Worm (Caenorhabditis elegans): ENCODE data around the gene ZK455.5.

The ZK455.5 gene

DNA sequence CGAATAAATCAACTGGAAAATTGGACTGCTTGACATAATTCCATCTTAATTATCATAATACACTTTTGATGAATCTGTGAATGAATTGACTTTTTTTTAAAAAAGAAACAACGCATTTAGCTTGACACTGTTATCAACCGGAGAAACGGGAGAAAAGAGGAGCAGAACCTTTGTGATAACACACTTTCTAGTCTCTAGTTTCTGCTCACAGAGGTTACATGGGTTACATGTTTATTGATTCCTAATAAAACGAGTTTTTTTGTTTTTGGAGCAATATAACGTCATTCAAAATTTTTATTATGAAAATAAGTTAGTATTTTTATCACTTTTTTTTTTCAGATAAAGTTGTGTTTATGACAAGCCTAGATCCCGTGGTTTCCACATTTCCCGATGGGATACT lies 8.8 kb downstream of the ZK455.5 start, which contains the start of gene hizr-1:
Gene hizr-1 (plus strand): TSS at position 340 of the 400 bp plus-strand sequence.
- TF ChIP-seq elt-2 (tag; optimal IDR thresholded peaks at IDR 0.05) (peak; percentile 12), dpl-1 (GFP tag; optimal IDR thresholded peaks at IDR 0.05) (no peak), nhr-11 (tag; optimal IDR thresholded peaks at IDR 0.05) (no peak)

- TF ChIP-seq C34B4.2 (tag; optimal IDR thresholded peaks at IDR 0.05) (no peak), tbx-2 (tag; optimal IDR thresholded peaks at IDR 0.05) (no peak)
Measured at ce11 chrX:11316750-11317149, 10.0 kb downstream of the ZK455.5 start, which contains the start of gene nlp-57. nlp-57 (plus strand) TSS chrX:11317050.

DNA sequence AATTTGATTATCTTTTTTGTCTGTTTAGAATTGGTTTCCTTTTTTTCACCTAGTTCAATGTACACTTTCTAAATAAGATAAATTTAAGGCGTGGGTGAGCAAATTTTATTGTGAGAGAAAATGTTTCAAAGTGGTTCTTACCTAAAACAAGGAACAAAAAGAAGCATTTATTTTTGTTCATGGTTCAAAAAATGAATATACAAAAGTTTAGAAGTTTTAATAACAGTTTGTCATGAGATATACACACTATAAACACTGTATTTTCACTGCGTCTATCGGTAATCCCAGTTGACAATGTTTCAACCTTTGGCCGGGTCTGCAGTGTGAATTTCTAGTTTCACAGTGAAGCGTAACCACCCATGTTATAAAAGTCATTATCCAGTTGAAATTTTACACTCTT lies 11.3 kb downstream of the ZK455.5 start, which contains the start of gene F08G12.11:
Gene F08G12.11 (minus strand): TSS at position 181 of the 400 bp plus-strand sequence.
- peak; percentile 43 for TF ChIP-seq tbx-2 (tag; optimal IDR thresholded peaks at IDR 0.05)
- no peak for TF ChIP-seq pag-3 (tag; optimal IDR thresholded peaks at IDR 0.05; ENCODE audit: borderline replicate concordance, insufficient read depth)

DNA sequence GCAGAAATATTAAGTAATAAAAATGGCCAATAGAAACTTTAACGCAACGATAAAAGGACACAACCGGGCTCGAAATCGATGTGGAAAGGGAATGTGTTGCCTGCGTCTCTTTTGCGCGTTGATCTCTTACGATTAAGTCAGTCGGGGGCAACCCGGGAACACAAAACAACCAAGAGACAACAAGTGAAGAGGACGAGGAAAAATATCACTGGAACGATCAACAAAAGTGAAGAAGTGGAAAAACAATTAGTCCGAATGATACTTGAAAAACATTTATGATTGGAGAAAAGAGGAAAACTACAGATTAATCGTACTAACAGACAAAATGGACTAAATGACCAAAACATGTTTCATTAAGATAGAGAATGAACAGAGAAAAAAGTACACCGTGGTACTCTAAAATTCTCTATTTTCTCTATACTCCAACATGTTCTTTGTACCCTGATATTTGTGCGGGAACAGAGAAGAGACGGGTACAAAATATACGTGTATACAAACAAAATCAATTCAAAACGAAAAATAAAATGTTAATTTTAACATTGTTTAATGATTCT lies 16.4 kb downstream of the ZK455.5 start, which contains the start of gene F08G12.5:
Gene F08G12.5 (minus strand): TSS at position 1 of the 554 bp plus-strand sequence.
- TF ChIP-seq nhr-20 (tag; optimal IDR thresholded peaks at IDR 0.05) (peak; percentile 35), snpc-4 (tag; optimal IDR thresholded peaks at IDR 0.05) (no peak), efl-1 (optimal IDR thresholded peaks at IDR 0.05) (no peak), efl-1 (GFP tag; optimal IDR thresholded peaks at IDR 0.05 in 1 of 2) (peak in 1 of 2 experiments; percentile 63), ceh-63 (GFP tag; optimal IDR thresholded peaks at IDR 0.05) (no peak), unc-130 (tag; optimal IDR thresholded peaks at IDR 0.05) (no peak), efl-3 (GFP tag; optimal IDR thresholded peaks at IDR 0.05) (no peak), nhr-11 (tag; optimal IDR thresholded peaks at IDR 0.05) (no peak), hlh-17 (GFP tag; optimal IDR thresholded peaks at IDR 0.05; ENCODE audit: borderline replicate concordance) (no peak), lin-14 (GFP tag; optimal IDR thresholded peaks at IDR 0.05) (peak; percentile 34), aha-1 (tag; optimal IDR thresholded peaks at IDR 0.05) (no peak), ceh-90 (tag; optimal IDR thresholded peaks at IDR 0.05) (no peak), blmp-1 (tag; optimal IDR thresholded peaks at IDR 0.05) (peak; percentile 43), nhr-85 (tag) (peak; percentile 74), elt-3 (tag; optimal IDR thresholded peaks at IDR 0.05) (peak in 1 of 6 experiments; percentile 29)

DNA sequence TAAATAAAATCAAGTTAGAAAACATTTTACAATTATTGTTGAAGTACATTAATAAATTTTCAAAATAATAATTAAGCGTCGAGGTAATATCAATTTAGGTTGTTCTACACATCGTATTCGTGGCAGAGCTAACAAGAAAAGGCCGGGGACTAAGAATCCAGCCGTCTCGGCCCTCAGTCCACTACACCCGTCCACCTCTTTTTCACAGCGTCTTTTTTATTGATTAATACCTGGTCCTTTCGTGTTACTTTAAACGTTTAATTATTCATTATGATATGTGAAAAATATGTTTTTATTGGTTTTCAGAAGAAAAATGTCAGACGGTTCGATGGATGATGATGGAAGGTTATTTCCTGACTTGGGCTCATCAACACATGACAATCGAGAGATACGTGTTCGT lies 19.7 kb downstream of the ZK455.5 start, which contains the start of gene vhl-1:
Gene vhl-1 (plus strand): TSS at position 301 of the 400 bp plus-strand sequence.
- TF ChIP-seq mab-9 (GFP tag; IDR thresholded peaks at IDR 0.05) (no peak), dpl-1 (GFP tag; optimal IDR thresholded peaks at IDR 0.05) (no peak), isw-1 (GFP tag; IDR thresholded peaks at IDR 0.05) (no peak)

DNA sequence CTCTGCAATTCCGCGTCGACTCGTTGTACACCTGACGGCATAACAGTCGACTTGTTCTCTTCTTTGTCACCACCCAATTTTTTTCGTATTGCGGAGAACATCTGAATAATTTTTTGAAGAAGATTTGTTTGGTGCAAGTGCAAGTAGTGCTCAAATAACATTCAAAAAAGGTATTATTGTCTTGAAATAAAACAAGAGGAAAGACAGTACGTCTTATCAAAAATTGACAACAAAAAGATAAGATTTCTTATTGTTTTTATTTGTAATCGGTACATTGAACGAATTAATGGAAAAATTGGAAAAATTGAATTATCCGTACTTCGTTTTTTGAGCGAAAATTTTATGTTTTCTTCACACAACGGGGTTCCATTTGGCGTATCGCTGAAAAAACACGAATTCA lies 21.0 kb downstream of the ZK455.5 start, which contains the start of gene F08G12.1:
Gene F08G12.1 (minus strand): TSS at position 101 of the 400 bp plus-strand sequence.
- TF ChIP-seq lin-13 (GFP tag; optimal IDR thresholded peaks at IDR 0.05) (no peak), ztf-4 (tag; optimal IDR thresholded peaks at IDR 0.05) (no peak), mep-1 (tag; optimal IDR thresholded peaks at IDR 0.05) (no peak), sup-37 (GFP tag; optimal IDR thresholded peaks at IDR 0.05) (no peak)

DNA sequence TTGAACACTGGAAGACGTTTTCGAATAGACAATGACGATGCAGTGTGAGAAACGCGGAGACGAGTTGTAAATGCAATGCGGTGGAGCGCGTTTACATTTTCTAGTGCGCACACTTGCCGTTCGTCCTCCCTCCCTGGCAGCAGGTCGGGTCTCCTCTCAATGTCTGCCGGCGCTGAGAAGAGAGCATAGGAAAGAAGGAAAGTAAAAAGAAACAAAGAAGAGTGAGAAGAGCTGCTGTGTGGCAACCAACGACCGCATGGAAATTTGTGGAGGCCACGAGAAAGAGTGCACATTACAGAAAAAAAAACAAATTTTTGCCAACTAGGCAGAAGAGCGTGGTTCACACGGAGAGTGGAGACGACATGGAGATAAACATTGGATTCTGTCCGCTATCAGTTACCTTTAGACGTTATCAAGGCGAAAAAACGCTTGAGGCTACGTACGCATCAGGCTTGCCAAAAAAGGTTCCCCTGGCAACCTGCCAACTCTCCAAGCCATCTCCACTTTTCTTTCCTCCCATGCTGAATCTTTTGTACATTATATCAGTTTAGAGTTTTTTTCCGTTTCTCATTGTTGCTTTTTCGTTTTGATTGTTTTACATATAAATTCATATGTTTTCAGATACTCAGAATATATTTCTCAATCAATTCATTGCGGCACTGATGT lies 27.0 kb downstream of the ZK455.5 start, which contains the start of the genes snrp-40.1 and F08G12.3:
Gene snrp-40.1 (minus strand): TSS at position 143 of the 666 bp plus-strand sequence.
Gene F08G12.3 (plus strand): TSS at position 616 of the 666 bp plus-strand sequence.
- peak; percentile 76 for TF ChIP-seq nhr-47 (tag; optimal IDR thresholded peaks at IDR 0.05)
- peak; percentile 58 to 66 for TF ChIP-seq lin-35 (GFP tag; optimal IDR thresholded peaks at IDR 0.05)
- TF ChIP-seq pax-3 (tag; optimal IDR thresholded peaks at IDR 0.05) = peak; percentile 29
- TF ChIP-seq F16B12.6 (tag; optimal IDR thresholded peaks at IDR 0.05) = peak; percentile 43
- TF ChIP-seq ztf-11 (tag; optimal IDR thresholded peaks at IDR 0.05) = peak in 1 of 2 experiments; percentile 60
- peak; percentile 83 for TF ChIP-seq skn-1 (tag; optimal IDR thresholded peaks at IDR 0.05)
- TF ChIP-seq egl-13 (tag; optimal IDR thresholded peaks at IDR 0.05) = peak; percentile 67
- peak; percentile 87 for TF ChIP-seq nhr-71 (tag; optimal IDR thresholded peaks at IDR 0.05)
- TF ChIP-seq lsy-2 (tag; optimal IDR thresholded peaks at IDR 0.05) = peak; percentile 46 to 84
- TF ChIP-seq irx-1 (tag; optimal IDR thresholded peaks at IDR 0.05) = no peak
- TF ChIP-seq jun-1 (tag; optimal IDR thresholded peaks at IDR 0.05) = peak; percentile 65
- no peak for TF ChIP-seq ceh-90 (tag; optimal IDR thresholded peaks at IDR 0.05)
- peak; percentile 75 for TF ChIP-seq unc-130 (tag; optimal IDR thresholded peaks at IDR 0.05)
- TF ChIP-seq snpc-4 (tag; optimal IDR thresholded peaks at IDR 0.05) = peak; percentile 63
- TF ChIP-seq swsn-7 (tag; optimal IDR thresholded peaks at IDR 0.05) = peak; percentile 80
- TF ChIP-seq ceh-8 (GFP tag; optimal IDR thresholded peaks at IDR 0.05) = peak; percentile 42

Measured in whole organism, L1 larva.